Worm (Caenorhabditis elegans): ENCODE results near the gene pqn-39.

pqn-39 gene

ce11 chrX:14016698-14017097 is 48.2 kb upstream of the pqn-39 start (continued):
- TF ChIP-seq fkh-6 (tag; optimal IDR thresholded peaks at IDR 0.05) (no peak), dmd-4 (tag; optimal IDR thresholded peaks at IDR 0.05; ENCODE audit: borderline replicate concordance) (no peak), madf-2 (tag; optimal IDR thresholded peaks at IDR 0.05) (no peak), tbx-2 (tag; optimal IDR thresholded peaks at IDR 0.05) (peak; percentile 59), pha-4 (tag; optimal IDR thresholded peaks at IDR 0.05) (no peak), T23F11.4 (GFP tag; optimal IDR thresholded peaks at IDR 0.05) (no peak), pqm-1 (tag; optimal IDR thresholded peaks at IDR 0.05) (no peak), hlh-8 (tag; optimal IDR thresholded peaks at IDR 0.05) (peak; percentile 81), Y22D7AL.16 (tag; optimal IDR thresholded peaks at IDR 0.05) (no peak), ama-1 (optimal IDR thresholded peaks at IDR 0.05) (no peak), C08G9.2 (tag; optimal IDR thresholded peaks at IDR 0.05) (no peak), zip-5 (tag; optimal IDR thresholded peaks at IDR 0.05) (no peak), ceh-2 (tag; optimal IDR thresholded peaks at IDR 0.05) (no peak), ets-4 (tag; optimal IDR thresholded peaks at IDR 0.05) (no peak), F13H6.1 (tag; optimal IDR thresholded peaks at IDR 0.05) (no peak), dve-1 (tag; optimal IDR thresholded peaks at IDR 0.05) (no peak), ceh-48 (tag; optimal IDR thresholded peaks at IDR 0.05) (no peak), C38D4.7 (GFP tag; optimal IDR thresholded peaks at IDR 0.05) (no peak), nhr-11 (tag; optimal IDR thresholded peaks at IDR 0.05) (no peak)

DNA sequence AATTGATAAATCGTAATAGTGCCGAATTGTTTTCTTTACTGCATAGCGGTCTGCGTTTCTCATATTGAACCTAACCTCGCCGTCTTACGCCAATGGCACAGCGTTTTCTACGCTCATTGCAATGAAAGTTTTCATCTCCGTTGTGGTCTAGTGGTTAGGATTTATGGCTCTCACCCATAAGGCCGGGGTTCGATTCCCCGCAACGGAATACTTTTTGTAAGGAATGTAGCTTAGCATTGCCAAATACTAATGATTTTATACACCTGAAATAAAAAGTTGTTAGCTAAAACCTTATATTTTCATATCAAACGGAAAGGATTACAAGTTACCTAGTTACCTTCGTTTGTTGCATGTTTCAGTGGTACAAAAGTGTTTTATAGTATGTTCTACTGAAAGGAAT is 47.3 kb upstream of the pqn-39 start:
- TF ChIP-seq sdc-2 (tag; optimal IDR thresholded peaks at IDR 0.05) (peak; percentile 85), mec-3 (tag; optimal IDR thresholded peaks at IDR 0.05; ENCODE audit: borderline replicate concordance) (no peak), pqm-1 (tag; optimal IDR thresholded peaks at IDR 0.05) (no peak), ceh-9 (tag; optimal IDR thresholded peaks at IDR 0.05) (peak; percentile 2), hlh-8 (tag; optimal IDR thresholded peaks at IDR 0.05) (no peak), elt-2 (tag; optimal IDR thresholded peaks at IDR 0.05) (peak; percentile 86), F13H6.1 (tag; optimal IDR thresholded peaks at IDR 0.05) (peak; percentile 48), unc-42 (tag; optimal IDR thresholded peaks at IDR 0.05) (peak; percentile 52), pha-2 (tag; optimal IDR thresholded peaks at IDR 0.05) (peak; percentile 81), ref-2 (tag; optimal IDR thresholded peaks at IDR 0.05) (peak; percentile 76), npax-4 (tag; optimal IDR thresholded peaks at IDR 0.05) (peak; percentile 63), ceh-48 (tag; optimal IDR thresholded peaks at IDR 0.05) (peak; percentile 60), hlh-6 (tag; optimal IDR thresholded peaks at IDR 0.05) (peak; percentile 86), nhr-11 (tag; optimal IDR thresholded peaks at IDR 0.05) (no peak), K09A11.1 (tag; optimal IDR thresholded peaks at IDR 0.05; ENCODE audit: insufficient read depth) (no peak), madf-2 (tag; optimal IDR thresholded peaks at IDR 0.05) (peak; percentile 84), ceh-24 (tag; optimal IDR thresholded peaks at IDR 0.05) (peak; percentile 80), C38D4.7 (GFP tag; optimal IDR thresholded peaks at IDR 0.05) (peak; percentile 80), ceh-30 (tag; optimal IDR thresholded peaks at IDR 0.05) (peak; percentile 65), hlh-13 (GFP tag; optimal IDR thresholded peaks at IDR 0.05) (peak; percentile 68), ceh-19 (GFP tag; optimal IDR thresholded peaks at IDR 0.05) (peak; percentile 86), dve-1 (tag; optimal IDR thresholded peaks at IDR 0.05) (peak; percentile 76), hlh-15 (tag; optimal IDR thresholded peaks at IDR 0.05) (peak; percentile 39), C08G9.2 (tag; optimal IDR thresholded peaks at IDR 0.05) (peak; percentile 67), lin-11 (tag; optimal IDR thresholded peaks at IDR 0.05) (peak; percentile 72), rnt-1 (tag; optimal IDR thresholded peaks at IDR 0.05) (peak; percentile 80), ceh-2 (tag; optimal IDR thresholded peaks at IDR 0.05) (peak; percentile 78), eyg-1 (tag; optimal IDR thresholded peaks at IDR 0.05) (peak; percentile 67), ahr-1 (tag; optimal IDR thresholded peaks at IDR 0.05) (peak; percentile 63), dmd-4 (tag; optimal IDR thresholded peaks at IDR 0.05; ENCODE audit: borderline replicate concordance) (peak; percentile 71), fax-1 (tag; optimal IDR thresholded peaks at IDR 0.05) (peak; percentile 62), ceh-45 (GFP tag; IDR thresholded peaks at IDR 0.05) (peak; percentile 71), che-1 (tag; optimal IDR thresholded peaks at IDR 0.05) (peak; percentile 81), hlh-30 (tag; optimal IDR thresholded peaks at IDR 0.05; ENCODE audit: insufficient read depth) (no peak), unc-86 (tag; optimal IDR thresholded peaks at IDR 0.05) (peak; percentile 73), zip-5 (tag; optimal IDR thresholded peaks at IDR 0.05) (peak; percentile 39), unc-55 (GFP tag; optimal IDR thresholded peaks at IDR 0.05) (peak; percentile 74), unc-3 (GFP tag; conservative IDR thresholded peaks at IDR 0.05) (peak; percentile 78), unc-3 (tag; optimal IDR thresholded peaks at IDR 0.05) (peak; percentile 78), ceh-6 (GFP tag; optimal IDR thresholded peaks at IDR 0.05) (peak; percentile 82), elt-4 (tag; optimal IDR thresholded peaks at IDR 0.05) (no peak), nhr-232 (tag; optimal IDR thresholded peaks at IDR 0.05) (peak; percentile 64), ttx-3 (tag; optimal IDR thresholded peaks at IDR 0.05) (peak; percentile 71)
